Worm (Caenorhabditis elegans): ENCODE data around the gene K02E11.6.
"Not testable (repeated sequence)": the region's sequence is repeated elsewhere in the genome, so short reads cannot be mapped to it uniquely, and the experiment has no call there.

The K02E11.6 gene

DNA sequence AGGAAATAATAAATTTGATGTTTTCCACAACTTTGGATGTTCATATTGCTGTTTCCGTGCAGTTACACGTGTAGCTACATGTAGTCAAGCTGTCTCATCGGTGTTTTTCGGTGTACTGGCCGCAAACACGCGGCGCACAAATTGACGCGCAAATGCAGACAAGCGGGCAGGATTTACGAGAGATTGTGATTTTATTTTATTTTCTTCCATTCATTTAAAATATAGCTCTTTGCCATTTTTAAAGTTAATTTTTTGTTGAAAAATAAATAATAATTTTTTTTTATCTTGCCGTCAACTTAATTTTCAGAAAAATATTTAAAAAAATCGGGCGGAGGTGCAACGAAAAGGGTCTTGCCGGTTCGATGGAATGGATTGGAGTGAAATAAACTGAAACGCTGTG lies 25.7 kb downstream of the K02E11.6 start, which contains the start of gene F40G12.7:
TSS of gene F40G12.7 (plus strand) at position 301 of the 400 bp plus-strand sequence.
- TF ChIP-seq fkh-2, ZK546.5, lin-39 (tag; optimal IDR thresholded peaks at IDR 0.05): not testable (repeated sequence)

- no peak for TF ChIP-seq eor-1 (tag; optimal IDR thresholded peaks at IDR 0.05)
- TF ChIP-seq nhr-67 (tag; optimal IDR thresholded peaks at IDR 0.05): no peak
- TF ChIP-seq nhr-76 (tag; optimal IDR thresholded peaks at IDR 0.05): no peak
- TF ChIP-seq skn-1 (tag; optimal IDR thresholded peaks at IDR 0.05): no peak
- no peak for TF ChIP-seq ceh-9 (tag; optimal IDR thresholded peaks at IDR 0.05)
- TF ChIP-seq ZK546.5 (tag; optimal IDR thresholded peaks at IDR 0.05): no peak
- no peak for TF ChIP-seq sea-2 (GFP tag; optimal IDR thresholded peaks at IDR 0.05)
- TF ChIP-seq ceh-82 (tag; optimal IDR thresholded peaks at IDR 0.05): no peak
- TF ChIP-seq egl-5 (tag; optimal IDR thresholded peaks at IDR 0.05): no peak
- no peak for TF ChIP-seq unc-62 (GFP tag; optimal IDR thresholded peaks at IDR 0.05)
- TF ChIP-seq ceh-28 (tag; optimal IDR thresholded peaks at IDR 0.05): no peak
- TF ChIP-seq mdl-1 (tag; optimal IDR thresholded peaks at IDR 0.05): no peak
Observed at ce11 chrV:14279777-14280176, 31.2 kb downstream of the K02E11.6 start, which contains the start of gene srt-33. TSS of gene srt-33 (minus strand) at chrV:14279877.

ce11 chrV:14282222-14282709 lies 33.7 kb downstream of the K02E11.6 start, which contains the start of the genes srt-74 and F40G12.9:
TSS of gene srt-74 (minus strand) at chrV:14282322.
TSS of gene F40G12.9 (plus strand) at chrV:14282659.
- TF ChIP-seq mdl-1 (tag; optimal IDR thresholded peaks at IDR 0.05): no peak
- TF ChIP-seq lin-15B (tag; optimal IDR thresholded peaks at IDR 0.05): no peak
- no peak for TF ChIP-seq tbx-2 (tag; optimal IDR thresholded peaks at IDR 0.05)
- TF ChIP-seq elt-1 (tag; optimal IDR thresholded peaks at IDR 0.05): no peak
- TF ChIP-seq mml-1 (tag; optimal IDR thresholded peaks at IDR 0.05): no peak
- TF ChIP-seq aly-2 (tag; optimal IDR thresholded peaks at IDR 0.05): no peak
- TF ChIP-seq lsy-12 (tag; optimal IDR thresholded peaks at IDR 0.05): no peak
- TF ChIP-seq nfya-1 (tag; optimal IDR thresholded peaks at IDR 0.05; ENCODE audit: insufficient read depth): no peak
- TF ChIP-seq nhr-43 (tag; optimal IDR thresholded peaks at IDR 0.05; ENCODE audit: poor library complexity, severe bottlenecking): no peak
- no peak for TF ChIP-seq egl-27 (tag; optimal IDR thresholded peaks at IDR 0.05)
- TF ChIP-seq nhr-25 (tag; optimal IDR thresholded peaks at IDR 0.05): no peak
- no peak for TF ChIP-seq eor-1 (tag; optimal IDR thresholded peaks at IDR 0.05)
- TF ChIP-seq skn-1 (tag; optimal IDR thresholded peaks at IDR 0.05): no peak
- no peak for TF ChIP-seq nhr-23 (tag; optimal IDR thresholded peaks at IDR 0.05)
- no peak for TF ChIP-seq fkh-10 (GFP tag; optimal IDR thresholded peaks at IDR 0.05)
- no peak for TF ChIP-seq ZK546.5 (tag; optimal IDR thresholded peaks at IDR 0.05)
- TF ChIP-seq ceh-82 (tag; optimal IDR thresholded peaks at IDR 0.05): no peak

DNA sequence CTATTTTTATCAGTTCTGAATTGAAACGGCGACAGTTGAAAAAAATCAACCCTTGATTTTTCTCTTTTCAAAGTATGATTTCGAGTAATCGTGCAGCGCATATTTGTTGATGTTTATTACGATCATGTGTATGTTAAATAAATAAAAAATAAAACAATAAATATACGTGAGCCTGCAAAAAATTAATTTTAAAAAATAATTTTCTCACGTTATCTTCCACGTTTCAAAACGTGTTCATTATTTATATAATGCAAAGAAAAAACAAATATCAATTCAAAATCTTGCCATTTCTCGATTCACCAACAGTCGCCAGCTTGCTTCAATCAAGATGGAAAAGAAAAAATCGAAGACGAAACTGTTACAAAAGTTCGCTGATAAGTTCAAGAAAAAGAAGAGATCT lies 34.6 kb downstream of the K02E11.6 start, which contains the start of gene F40G12.10:
TSS of gene F40G12.10 (plus strand) at position 301 of the 400 bp plus-strand sequence.
- TF ChIP-seq ztf-11 (tag; optimal IDR thresholded peaks at IDR 0.05) (no peak), pqm-1 (tag; optimal IDR thresholded peaks at IDR 0.05) (no peak), nhr-76 (tag; optimal IDR thresholded peaks at IDR 0.05) (no peak), fkh-10 (GFP tag; optimal IDR thresholded peaks at IDR 0.05) (no peak), nhr-77 (tag; optimal IDR thresholded peaks at IDR 0.05) (no peak), nhr-11 (tag; optimal IDR thresholded peaks at IDR 0.05) (no peak), nhr-67 (tag; optimal IDR thresholded peaks at IDR 0.05) (no peak), fkh-2 (tag; optimal IDR thresholded peaks at IDR 0.05) (no peak), lin-39 (tag; optimal IDR thresholded peaks at IDR 0.05) (no peak), ama-1 (optimal IDR thresholded peaks at IDR 0.05) (no peak), ceh-9 (tag; optimal IDR thresholded peaks at IDR 0.05) (no peak), hmg-11 (tag; optimal IDR thresholded peaks at IDR 0.05) (no peak), skn-1 (tag; optimal IDR thresholded peaks at IDR 0.05) (no peak), nhr-28 (tag; optimal IDR thresholded peaks at IDR 0.05) (no peak), mdl-1 (tag; optimal IDR thresholded peaks at IDR 0.05) (no peak), fos-1 (tag; optimal IDR thresholded peaks at IDR 0.05) (no peak), ZK546.5 (tag; optimal IDR thresholded peaks at IDR 0.05) (no peak), pha-4 (tag; optimal IDR thresholded peaks at IDR 0.05) (no peak)

DNA sequence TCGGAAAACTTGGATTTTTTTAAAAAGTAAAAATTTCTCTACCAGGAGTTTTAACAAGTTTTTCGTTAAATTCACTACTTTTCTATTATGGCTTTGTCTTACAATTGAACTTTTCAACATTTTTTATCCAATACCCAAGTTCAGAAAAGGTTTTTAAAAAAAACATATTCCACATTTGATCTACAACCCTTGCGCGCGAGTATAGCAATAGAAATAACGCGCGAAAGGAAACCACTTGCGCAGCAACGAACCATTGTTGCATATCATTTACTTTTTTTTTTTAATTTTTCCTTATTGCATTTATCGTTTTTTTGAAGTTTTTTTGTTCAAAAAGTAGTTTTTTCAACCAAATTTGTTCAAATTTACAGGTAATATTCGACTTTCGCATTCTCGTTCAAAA lies 37.2 kb downstream of the K02E11.6 start, which contains the start of gene F40G12.11:
TSS of gene F40G12.11 (plus strand) at position 369 of the 400 bp plus-strand sequence.
- no peak for TF ChIP-seq nhr-77 (tag; optimal IDR thresholded peaks at IDR 0.05)
- TF ChIP-seq ceh-9 (tag; optimal IDR thresholded peaks at IDR 0.05): no peak
- TF ChIP-seq nhr-25 (tag; optimal IDR thresholded peaks at IDR 0.05): no peak
- no peak for TF ChIP-seq mml-1 (tag; optimal IDR thresholded peaks at IDR 0.05)
- no peak for TF ChIP-seq unc-62 (GFP tag; optimal IDR thresholded peaks at IDR 0.05)
- no peak for TF ChIP-seq skn-1 (tag; optimal IDR thresholded peaks at IDR 0.05)
- no peak for TF ChIP-seq lsy-12 (tag; optimal IDR thresholded peaks at IDR 0.05)
- TF ChIP-seq ceh-28 (tag; optimal IDR thresholded peaks at IDR 0.05): no peak
- TF ChIP-seq lin-39 (tag; optimal IDR thresholded peaks at IDR 0.05): no peak
- TF ChIP-seq fos-1 (tag; optimal IDR thresholded peaks at IDR 0.05): no peak
- no peak for TF ChIP-seq R02D3.7 (tag; optimal IDR thresholded peaks at IDR 0.05)
- TF ChIP-seq ceh-82 (tag; optimal IDR thresholded peaks at IDR 0.05): no peak
- no peak for TF ChIP-seq nfya-1 (tag; optimal IDR thresholded peaks at IDR 0.05; ENCODE audit: insufficient read depth)
- TF ChIP-seq nhr-11 (tag; optimal IDR thresholded peaks at IDR 0.05): no peak
- no peak for TF ChIP-seq nhr-23 (tag; optimal IDR thresholded peaks at IDR 0.05)
- TF ChIP-seq mdl-1 (tag; optimal IDR thresholded peaks at IDR 0.05): no peak
- TF ChIP-seq nhr-43 (tag; optimal IDR thresholded peaks at IDR 0.05; ENCODE audit: poor library complexity, severe bottlenecking): no peak
- TF ChIP-seq aly-2 (tag; optimal IDR thresholded peaks at IDR 0.05): no peak
